Worm (Caenorhabditis elegans) whole organism, young adult: Measurements from ENCODE around the gene W01F3.2.

Experiments
- B0336.3 ChIP-seq: fragments of 200-800 bp; sonication (Bioruptor generic); IDR thresholded peaks from 2 replicates; pipeline ENCODE4 v1.3.6; 2022; ENCODE audit warnings: missing genetic modification characterization, missing compliant biosample characterization
- C06A6.2 ChIP-seq: fragments of 200-800 bp; sonication (Bioruptor generic); conservative IDR thresholded peaks from 2 replicates; pipeline ENCODE4 v1.3.6; 2022; ENCODE audit warnings: missing genetic modification characterization, missing compliant biosample characterization
- F57A8.1 ChIP-seq: fragments of 200-800 bp; sonication (Bioruptor generic); optimal IDR thresholded peaks from 2 replicates; lab custom pipeline; 2018; ENCODE audit warnings: mild to moderate bottlenecking, missing genetic modification characterization, moderate library complexity, missing compliant biosample characterization
- K11D2.4 ChIP-seq: fragments of 200-800 bp; sonication (Bioruptor generic); IDR thresholded peaks from 2 replicates; pipeline ENCODE4 v1.3.6; 2022; ENCODE audit warnings: missing genetic modification reagents, missing genetic modification characterization, missing compliant biosample characterization
- Y67H2A.10 ChIP-seq: fragments of 200-800 bp; sonication (Bioruptor generic); conservative IDR thresholded peaks from 2 replicates; pipeline ENCODE4 v1.3.6; 2022; ENCODE audit warnings: missing genetic modification reagents, missing genetic modification characterization, missing compliant biosample characterization
- akir-1 ChIP-seq: fragments of 200-800 bp; sonication (Bioruptor generic); optimal IDR thresholded peaks from 2 replicates; lab custom pipeline; 2018; ENCODE audit warnings: mild to moderate bottlenecking, missing genetic modification characterization, moderate library complexity, missing compliant biosample characterization
- athp-1 ChIP-seq: sonication (generic microtip); optimal IDR thresholded peaks from 2 replicates; lab custom pipeline; 2017; ENCODE audit warnings: mild to moderate bottlenecking, missing genetic modification characterization, missing compliant biosample characterization
- attf-5 ChIP-seq: fragments of 200-800 bp; sonication (Bioruptor generic); optimal IDR thresholded peaks from 2 replicates; lab custom pipeline; 2018; ENCODE audit warnings: mild to moderate bottlenecking, missing genetic modification characterization, missing compliant biosample characterization
- cebp-1 ChIP-seq, 2 experiments: fragments of 200-800 bp in 1 of 2; sonication (Bioruptor generic) in 1 of 2; sonication (generic microtip) in 1 of 2; IDR thresholded peaks in 1 of 2; optimal IDR thresholded peaks in 1 of 2; 2 replicates each; pipeline versions ENCODE4 v1.3.6 to Lab custom; 2017 to 2022; ENCODE audit warnings: missing compliant biosample characterization in 2 of 2, missing genetic modification characterization in 2 of 2, mild to moderate bottlenecking in 1 of 2, missing genetic modification reagents in 1 of 2, moderate library complexity in 1 of 2
- ceh-100 ChIP-seq: fragments of 200-800 bp; sonication (Bioruptor generic); IDR thresholded peaks from 2 replicates; pipeline ENCODE4 v1.3.6; 2022; ENCODE audit warnings: missing genetic modification reagents, missing genetic modification characterization, missing compliant biosample characterization
- ceh-91 ChIP-seq: fragments of 200-800 bp; sonication (Bioruptor generic); IDR thresholded peaks from 2 replicates; pipeline ENCODE4 v1.3.6; 2022; ENCODE audit warnings: missing genetic modification reagents, missing genetic modification characterization, missing compliant biosample characterization
- dpl-1 ChIP-seq: fragments of 150-350 bp; optimal IDR thresholded peaks from 2 replicates; lab custom pipeline; 2014; ENCODE audit warnings: missing biosample characterization, missing genetic modification reagents, missing genetic modification characterization
- fkh-3 ChIP-seq: sonication (generic microtip); optimal IDR thresholded peaks from 2 replicates; lab custom pipeline; 2016; ENCODE audit warnings: mild to moderate bottlenecking, missing genetic modification characterization, missing compliant biosample characterization
- him-1 ChIP-seq: sonication (generic microtip); optimal IDR thresholded peaks from 2 replicates; lab custom pipeline; 2016; ENCODE audit warnings: missing genotype, missing genetic modification reagents, missing genetic modification characterization, missing compliant biosample characterization
- hmg-1.2 ChIP-seq: fragments of 200-800 bp; sonication (Bioruptor generic); IDR thresholded peaks from 2 replicates; pipeline ENCODE4 v1.3.6; 2022; ENCODE audit warnings: missing genetic modification reagents, missing genetic modification characterization, missing compliant biosample characterization
- lin-26 ChIP-seq: fragments of 200-800 bp; sonication (Bioruptor generic); IDR thresholded peaks from 2 replicates; pipeline ENCODE4 v1.3.6; 2022; ENCODE audit warnings: missing genetic modification reagents, missing genetic modification characterization, missing compliant biosample characterization
- lin-40 ChIP-seq: sonication (generic microtip); optimal IDR thresholded peaks from 2 replicates; lab custom pipeline; 2016; ENCODE audit warnings: missing genetic modification characterization, mild to moderate bottlenecking, missing compliant biosample characterization, missing genotype, missing genetic modification reagents
- lin-54 ChIP-seq: fragments of 200-800 bp; sonication (Bioruptor generic); optimal IDR thresholded peaks from 2 replicates; lab custom pipeline; 2018; ENCODE audit warnings: mild to moderate bottlenecking, missing genetic modification characterization, missing compliant biosample characterization
- madf-10 ChIP-seq: sonication (generic microtip); optimal IDR thresholded peaks from 2 replicates; lab custom pipeline; 2016; ENCODE audit warnings: mild to moderate bottlenecking, missing genetic modification characterization, missing compliant biosample characterization
- madf-3 ChIP-seq: fragments of 200-800 bp; sonication (Bioruptor generic); IDR thresholded peaks from 2 replicates; pipeline ENCODE4 v1.3.6; 2022; ENCODE audit warnings: missing genetic modification reagents, missing genetic modification characterization, missing compliant biosample characterization
- madf-6 ChIP-seq: fragments of 200-800 bp; sonication (Bioruptor generic); IDR thresholded peaks from 2 replicates; pipeline ENCODE4 v1.3.6; 2022; ENCODE audit warnings: missing genetic modification reagents, missing genetic modification characterization, missing compliant biosample characterization
- nfya-2 ChIP-seq: fragments of 200-800 bp; sonication (Bioruptor generic); IDR thresholded peaks from 2 replicates; pipeline ENCODE4 v1.3.6; 2022; ENCODE audit warnings: missing genetic modification reagents, missing genetic modification characterization, missing compliant biosample characterization
- nhr-27 ChIP-seq: fragments of 200-800 bp; sonication (Bioruptor generic); optimal IDR thresholded peaks from 2 replicates; lab custom pipeline; 2018; ENCODE audit warnings: mild to moderate bottlenecking, missing genetic modification characterization, moderate library complexity, missing compliant biosample characterization
- snpc-3.4 ChIP-seq: sonication (generic microtip); optimal IDR thresholded peaks from 2 replicates; lab custom pipeline; 2017; ENCODE audit warnings: missing genetic modification characterization, mild to moderate bottlenecking, missing compliant biosample characterization, antibody characterized with exemption, moderate library complexity, missing genotype, missing genetic modification reagents
- snpc-4 ChIP-seq, 5 experiments: fragments of 150-350 bp in 1 of 5; sonication (generic microtip) in 4 of 5; optimal IDR thresholded peaks; 2 replicates each; lab custom pipeline; 2014 to 2018; ENCODE audit warnings: missing genetic modification characterization in 5 of 5, missing biosample characterization in 3 of 5, antibody characterized with exemption in 2 of 5, mild to moderate bottlenecking in 2 of 5, missing compliant biosample characterization in 2 of 5, missing genotype in 2 of 5, moderate library complexity in 2 of 5, missing genetic modification reagents in 1 of 5
- tbp1 ChIP-seq: fragments of 200-800 bp; sonication (Bioruptor generic); optimal IDR thresholded peaks from 2 replicates; lab custom pipeline; 2018; ENCODE audit warnings: mild to moderate bottlenecking, missing genetic modification characterization, missing compliant biosample characterization
- tlf-1 ChIP-seq: fragments of 200-800 bp; sonication (Bioruptor generic); optimal IDR thresholded peaks from 2 replicates; lab custom pipeline; 2018; ENCODE audit warnings: mild to moderate bottlenecking, missing genetic modification characterization, missing compliant biosample characterization
- unc-130 ChIP-seq: sonication (generic microtip); optimal IDR thresholded peaks from 2 replicates; lab custom pipeline; 2016; ENCODE audit warnings: missing genetic modification reagents, missing genetic modification characterization, missing compliant biosample characterization
- zfh-2 ChIP-seq: fragments of 200-800 bp; sonication (Bioruptor generic); conservative IDR thresholded peaks from 2 replicates; pipeline ENCODE4 v1.3.6; 2022; ENCODE audit warnings: missing genetic modification reagents, missing genetic modification characterization, missing compliant biosample characterization
- ztf-22 ChIP-seq: fragments of 200-800 bp; sonication (Bioruptor generic); optimal IDR thresholded peaks from 2 replicates; lab custom pipeline; 2018; ENCODE audit warnings: mild to moderate bottlenecking, missing genetic modification characterization, moderate library complexity, missing compliant biosample characterization

Gene W01F3.2

DNA sequence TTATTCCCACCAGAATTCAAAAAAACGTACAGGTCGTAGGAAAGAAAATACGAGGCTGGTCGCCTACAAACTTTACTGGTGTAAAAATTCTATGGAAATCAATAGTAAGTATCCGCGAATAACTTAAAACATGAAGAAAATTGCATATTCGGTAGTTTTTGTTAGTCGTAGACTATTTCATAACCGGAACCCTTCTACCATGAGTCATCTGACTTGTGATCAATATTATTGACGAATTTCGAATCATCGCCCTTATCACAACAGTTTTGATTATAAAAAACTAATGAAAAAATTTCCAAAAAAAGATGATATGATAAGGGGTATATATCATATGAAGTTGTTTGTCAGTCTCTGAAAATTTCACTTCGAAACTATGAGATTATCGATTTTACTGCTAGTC lies at the start of gene W01F3.2:
W01F3.2 (plus strand) TSS at position 301 of the 400 bp plus-strand sequence.
- TF ChIP-seq cebp-1 (GFP tag; IDR thresholded peaks at IDR 0.05; lab: Robert Waterston, UW): no peak
- TF ChIP-seq cebp-1 (tag; optimal IDR thresholded peaks at IDR 0.05; lab: Kevin White, UChicago): peak; percentile 47
- no peak for TF ChIP-seq zfh-2 (GFP tag; lab: Robert Waterston, UW)
- no peak for TF ChIP-seq madf-3 (GFP tag; lab: Robert Waterston, UW)

DNA sequence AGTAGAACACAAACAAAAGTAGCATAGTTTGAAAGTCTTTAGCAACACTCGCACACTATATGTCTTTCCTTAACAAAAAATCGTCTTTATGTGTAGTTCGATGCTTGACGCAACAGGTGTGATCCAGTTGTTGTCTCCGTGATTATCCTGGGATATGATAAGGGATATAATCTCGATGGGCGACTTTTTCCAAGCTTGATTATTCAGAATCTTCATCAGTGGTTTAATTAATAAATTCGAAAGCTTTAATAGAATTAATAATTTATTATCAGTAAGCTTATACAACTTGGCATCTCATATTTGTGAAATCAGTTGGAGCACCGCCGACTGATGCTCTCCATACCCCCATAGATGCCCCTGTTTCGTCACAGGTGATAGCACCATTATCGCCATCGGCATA lies 41.5 kb upstream of the W01F3.2 start, which contains the start of gene F46B3.7:
F46B3.7 (minus strand) TSS at position 101 of the 400 bp plus-strand sequence.
- no peak for TF ChIP-seq dpl-1 (GFP tag; lab: Kevin White, UChicago)

- no peak for TF ChIP-seq him-1
- TF ChIP-seq madf-3 (GFP tag; lab: Robert Waterston, UW): no peak
- no peak for TF ChIP-seq akir-1
- TF ChIP-seq lin-26 (GFP tag; lab: Robert Waterston, UW): no peak
- TF ChIP-seq tlf-1: no peak
- TF ChIP-seq athp-1 (tag; lab: Kevin White, UChicago): no peak
- TF ChIP-seq ztf-22: no peak
Observed at ce11 chrV:20623060-20623459, 37.1 kb upstream of the W01F3.2 start, which contains the start of gene F46B3.8. F46B3.8 (minus strand) TSS chrV:20623160.

DNA sequence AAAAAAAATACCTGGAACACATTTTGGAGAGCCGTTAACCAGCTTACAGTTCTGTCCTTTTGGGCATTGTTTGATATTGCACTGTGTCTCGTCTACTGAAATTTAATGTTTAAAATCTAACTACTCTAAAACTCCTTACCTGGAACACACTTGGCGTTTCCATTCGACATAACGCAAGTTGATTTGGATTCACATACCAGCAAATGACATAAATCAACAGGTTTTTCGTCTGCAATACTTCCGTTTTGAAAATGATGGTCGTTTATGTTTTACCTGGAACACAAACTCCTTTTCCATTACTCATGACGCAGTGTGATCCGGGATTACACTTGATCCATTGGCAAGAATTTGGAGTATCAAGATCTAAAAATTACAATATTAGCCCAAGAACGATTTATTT lies 34.9 kb upstream of the W01F3.2 start:
- TF ChIP-seq fkh-3 (no peak), ceh-91 (GFP tag; lab: Robert Waterston, UW) (no peak), snpc-4 (GFP tag; optimal IDR thresholded peaks at IDR 0.05; lab: Kevin White, UChicago) (no peak), snpc-4 (tag; optimal IDR thresholded peaks at IDR 0.05; lab: Kevin White, UChicago) (no peak), B0336.3 (GFP tag; lab: Robert Waterston, UW) (no peak), unc-130 (no peak), lin-26 (GFP tag; lab: Robert Waterston, UW) (no peak), athp-1 (tag; lab: Kevin White, UChicago) (no peak), lin-54 (GFP tag; lab: Kevin White, UChicago) (no peak), nfya-2 (GFP tag; lab: Robert Waterston, UW) (no peak), F57A8.1 (no peak)

DNA sequence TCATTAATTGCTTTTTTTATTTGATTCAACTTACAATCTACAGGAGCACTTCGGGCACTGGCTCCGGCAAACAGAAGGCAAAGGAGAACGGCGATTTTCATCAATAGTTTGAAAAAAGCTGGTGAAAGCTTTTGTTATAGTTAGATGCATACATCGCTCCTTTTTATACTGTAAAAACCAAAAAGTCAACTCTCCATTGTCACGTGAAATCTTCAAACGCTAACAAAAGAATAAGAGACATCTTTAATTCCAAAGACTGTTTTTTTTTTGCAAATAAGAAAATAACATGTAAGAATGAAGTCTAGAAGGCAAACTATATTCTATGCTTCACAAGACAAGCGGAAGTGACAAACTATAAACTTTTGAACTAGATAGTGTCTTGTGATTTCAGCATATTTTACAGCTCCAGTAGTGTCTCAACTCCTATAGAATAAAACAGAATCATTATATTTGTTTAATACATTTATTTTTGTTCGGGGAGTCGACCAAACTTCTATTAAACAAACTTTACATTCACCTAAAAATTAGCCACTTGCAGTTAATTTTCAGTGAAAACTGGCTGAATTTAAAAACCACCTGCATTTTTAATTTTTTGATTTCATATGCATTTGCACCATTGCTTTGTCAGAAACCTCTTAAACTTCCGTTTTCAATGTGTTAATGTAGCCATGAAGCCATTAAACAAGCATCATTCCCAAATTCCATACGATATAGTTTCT lies 33.9 kb upstream of the W01F3.2 start, which contains the start of the genes F46B3.9 and srz-18:
F46B3.9 (minus strand) TSS at position 101 of the 719 bp plus-strand sequence.
srz-18 (plus strand) TSS at position 669 of the 719 bp plus-strand sequence.
- TF ChIP-seq hmg-1.2 (GFP tag; lab: Robert Waterston, UW): no peak

DNA sequence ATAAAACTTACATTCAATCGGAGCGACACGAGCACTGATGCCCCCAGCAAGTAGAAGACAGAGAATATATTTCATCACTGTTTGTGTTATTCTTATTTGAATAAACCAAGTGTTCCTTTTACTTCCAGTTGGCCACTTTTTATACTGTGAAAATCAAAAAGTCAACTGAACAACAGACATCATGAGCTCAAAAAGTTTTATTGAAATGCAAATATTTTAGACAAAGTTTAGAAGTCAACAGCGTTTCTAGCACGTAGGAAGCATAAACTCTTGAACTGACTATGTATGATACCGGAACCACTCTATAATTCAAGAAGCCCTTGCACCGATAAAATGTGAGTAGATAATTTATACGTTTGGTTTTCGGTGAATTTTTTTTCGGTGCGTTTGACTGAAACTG lies 28.9 kb upstream of the W01F3.2 start, which contains the start of gene F46B3.14:
F46B3.14 (minus strand) TSS at position 101 of the 400 bp plus-strand sequence.
- no peak for TF ChIP-seq C06A6.2
- TF ChIP-seq madf-10: no peak
- TF ChIP-seq Y67H2A.10: no peak
- no peak for TF ChIP-seq snpc-3.4 (tag; lab: Kevin White, UChicago)
- TF ChIP-seq attf-5 (GFP tag; lab: Kevin White, UChicago): no peak
- no peak for TF ChIP-seq lin-40 (tag; lab: Kevin White, UChicago)
- TF ChIP-seq K11D2.4 (GFP tag; lab: Robert Waterston, UW): no peak
- no peak for TF ChIP-seq fkh-3
- TF ChIP-seq ceh-100 (GFP tag; lab: Robert Waterston, UW): no peak
- TF ChIP-seq F57A8.1: no peak
- TF ChIP-seq tbp1 (GFP tag; lab: Kevin White, UChicago): no peak
- no peak for TF ChIP-seq madf-6
- TF ChIP-seq nhr-27 (tag; lab: Kevin White, UChicago): no peak
